Fruit fly (Drosophila melanogaster) whole organism, embryonic: ENCODE data around the gene CG32271.

Experiments used
- CG16779 ChIP-seq: fragments of 200-800 bp; sonication (Bioruptor generic); IDR thresholded peaks from 2 replicates; pipeline ENCODE4 v1.3.6; 2022; ENCODE audit warnings: missing biosample characterization, missing genetic modification characterization
- CG3726 ChIP-seq: fragments of 200-800 bp; sonication (Bioruptor generic); IDR thresholded peaks from 3 replicates; pipeline ENCODE4, ENCODE4 v1.3.6; 2022; ENCODE audit warnings: missing biosample characterization, missing genetic modification characterization
- CG7928 ChIP-seq: fragments of 200-800 bp; sonication (Bioruptor generic); optimal IDR thresholded peaks from 2 replicates; lab custom pipeline; 2017; ENCODE audit warnings: missing biosample characterization, mild to moderate bottlenecking, missing genetic modification characterization
- Dll ChIP-seq: fragments of 200-800 bp; sonication (Bioruptor generic); IDR thresholded peaks from 4 replicates; pipeline ENCODE4 v1.3.6; 2022; ENCODE audit warnings: missing biosample characterization, missing genetic modification characterization; ENCODE audit not compliant: partially characterized antibody
- Hr39 ChIP-seq: fragments of >200 bp; optimal IDR thresholded peaks from 2 replicates; lab custom pipeline; 2017
- NC2β ChIP-seq: fragments of 200-800 bp; sonication (Bioruptor generic); optimal IDR thresholded peaks from 2 replicates; lab custom pipeline; 2016; ENCODE audit warnings: missing biosample characterization, missing genetic modification characterization
- Ssrp ChIP-seq: fragments of 200-800 bp; sonication (Bioruptor generic); optimal IDR thresholded peaks from 2 replicates; lab custom pipeline; 2018; ENCODE audit warnings: missing biosample characterization, mild to moderate bottlenecking, missing genetic modification characterization, moderate library complexity
- eyg ChIP-seq: fragments of 200-800 bp; sonication (Bioruptor generic); optimal IDR thresholded peaks from 3 replicates; lab custom pipeline; 2016; ENCODE audit warnings: missing biosample characterization, missing genetic modification characterization

- TF ChIP-seq NC2β (GFP tag; lab: Kevin White, UChicago) (peak; percentile 43), Hr39 (lab: Kevin White, UChicago) (no peak), CG3726 (GFP tag; lab: Robert Waterston, UW) (peak; percentile 90; the same call in 2 of the 3 replicates), CG16779 (GFP tag; lab: Robert Waterston, UW) (peak; percentile 84; the same call in 1 of the 2 replicates), CG7928 (GFP tag; lab: Kevin White, UChicago) (peak; percentile 50), eyg (GFP tag; lab: Kevin White, UChicago) (no peak), Ssrp (tag; lab: Kevin White, UChicago) (peak; percentile 91), Dll (GFP tag; lab: Robert Waterston, UW) (no peak)
Measured at dm6 chr3L:3194059-3194458, 8.9 kb downstream of the CG32271 start.
